Fruit fly (Drosophila melanogaster): Measurements from ENCODE around the gene CG14260.

CG14260 gene

DNA sequence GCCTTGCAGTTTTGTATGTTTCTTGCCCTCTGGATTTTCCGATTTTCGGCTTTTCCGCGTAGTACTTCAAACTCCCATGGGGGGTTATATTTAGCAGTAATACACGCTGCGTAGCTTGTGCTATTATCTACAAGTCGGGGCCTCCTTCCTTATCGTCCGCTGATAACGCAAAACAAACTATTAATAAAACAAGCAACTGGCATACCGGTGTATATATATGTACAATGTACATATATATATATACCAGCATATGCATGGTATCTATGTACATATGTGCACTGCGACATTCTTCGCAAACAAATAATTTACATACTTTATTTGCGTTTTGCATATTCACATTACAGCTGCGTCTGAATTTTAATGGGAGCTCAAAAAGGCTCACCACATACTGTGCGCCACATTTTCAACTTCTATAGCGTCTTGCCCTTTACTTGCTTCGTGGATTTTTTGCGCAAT, 11.3 kb upstream of the CG14260 start (continued):
- TF ChIP-seq CG2875 (GFP tag; optimal IDR thresholded peaks at IDR 0.05) (peak; percentile 41), Ssrp (tag; optimal IDR thresholded peaks at IDR 0.05) (no peak), Side (GFP tag; optimal IDR thresholded peaks at IDR 0.05) (no peak), CG7839 (tag; optimal IDR thresholded peaks at IDR 0.05) (no peak), CG12942 (GFP tag; optimal IDR thresholded peaks at IDR 0.05) (no peak), Gug (GFP tag; IDR thresholded peaks at IDR 0.05) (no peak), ems (GFP tag; optimal IDR thresholded peaks at IDR 0.05) (no peak), bigmax (GFP tag; optimal IDR thresholded peaks at IDR 0.05) (no peak), CG4820 (GFP tag; optimal IDR thresholded peaks at IDR 0.05) (no peak), usp (GFP tag; optimal IDR thresholded peaks at IDR 0.05) (no peak), ranshi (GFP tag; IDR thresholded peaks at IDR 0.05) (no peak), Fer3 (tag; optimal IDR thresholded peaks at IDR 0.05) (no peak), pum (GFP tag; optimal IDR thresholded peaks at IDR 0.05) (no peak), sug (tag; optimal IDR thresholded peaks at IDR 0.05) (peak; percentile 96), chm (GFP tag; IDR thresholded peaks at IDR 0.05) (no peak), Meics (GFP tag; optimal IDR thresholded peaks at IDR 0.05) (no peak), CG13624 (GFP tag; optimal IDR thresholded peaks at IDR 0.05) (no peak), dpn (GFP tag; optimal IDR thresholded peaks at IDR 0.05) (no peak), insv (GFP tag; optimal IDR thresholded peaks at IDR 0.05) (no peak), CG2889 (GFP tag; IDR thresholded peaks at IDR 0.05) (no peak), Hmr (GFP tag; optimal IDR thresholded peaks at IDR 0.05) (no peak), Blimp-1 (GFP tag; optimal IDR thresholded peaks at IDR 0.05) (no peak), HLH3B (GFP tag; IDR thresholded peaks at IDR 0.05) (no peak), Med (GFP tag) (peak; percentile 49), CG11456 (GFP tag; IDR thresholded peaks at IDR 0.05) (no peak), zfh2 (GFP tag; optimal IDR thresholded peaks at IDR 0.05) (no peak), CG18599 (GFP tag; optimal IDR thresholded peaks at IDR 0.05) (no peak), Deaf1 (tag; optimal IDR thresholded peaks at IDR 0.05) (no peak)

DNA sequence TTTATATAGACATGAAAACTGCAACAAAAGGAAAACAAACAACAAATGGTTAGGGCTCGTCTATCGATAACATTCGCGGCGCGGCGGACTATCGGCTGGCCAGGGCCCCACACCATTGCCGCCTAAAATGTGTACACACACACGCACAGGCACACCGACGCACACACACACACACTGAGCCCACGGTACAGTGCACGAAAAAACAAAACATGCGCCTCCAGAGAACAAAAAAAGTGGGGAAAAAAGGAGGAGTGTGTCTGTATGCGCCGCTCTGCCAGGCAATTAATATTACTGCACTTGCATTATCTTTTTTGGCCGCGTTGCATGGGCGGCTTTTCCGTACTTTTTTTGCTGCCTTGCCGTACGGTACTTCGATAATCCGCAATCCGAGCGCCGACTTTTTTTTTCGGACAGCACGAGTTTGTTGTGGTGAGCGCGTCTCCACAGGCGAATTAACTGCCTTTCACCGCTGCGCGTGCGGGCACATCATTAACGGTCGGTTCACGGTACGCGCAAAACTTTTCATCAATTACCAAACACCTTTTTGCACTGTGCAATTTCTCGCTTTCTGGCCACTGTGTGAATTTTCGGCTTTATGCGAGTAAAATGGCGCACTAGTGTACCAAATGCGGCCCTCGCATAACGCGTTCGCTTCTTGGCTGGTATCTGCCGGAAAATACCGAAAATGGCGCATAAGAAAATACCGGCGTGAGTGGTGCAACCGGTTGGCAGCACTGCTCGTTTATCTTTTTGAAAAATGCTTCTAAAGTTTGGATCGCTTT, 1.6 kb upstream of the CG14260 start, which contains the start of gene woc:
Gene woc, minus strand, starts transcription at position 622 of the 782 bp plus-strand sequence.
- TF ChIP-seq kay (GFP tag; optimal IDR thresholded peaks at IDR 0.05): no peak
- TF ChIP-seq MESR4 (GFP tag; optimal IDR thresholded peaks at IDR 0.05): peak; percentile 55
- TF ChIP-seq wdn (GFP tag; IDR thresholded peaks at IDR 0.05): peak; percentile 69
- no peak for TF ChIP-seq CG1832 (GFP tag; optimal IDR thresholded peaks at IDR 0.05)
- TF ChIP-seq vvl (GFP tag; IDR thresholded peaks at IDR 0.05): peak; percentile 45
- TF ChIP-seq CG32532 (GFP tag; IDR thresholded peaks at IDR 0.05): peak; percentile 68; the same call in 1 of the 2 replicates
- no peak for TF ChIP-seq gce (GFP tag; IDR thresholded peaks at IDR 0.05)
- peak; percentile 69 for TF ChIP-seq CG9932 (GFP tag; IDR thresholded peaks at IDR 0.05)
- peak; percentile 57 for TF ChIP-seq cwo (GFP tag; optimal IDR thresholded peaks at IDR 0.05)
- TF ChIP-seq so (GFP tag; IDR thresholded peaks at IDR 0.05): peak; percentile 28; the same call in 1 of the 3 replicates
- TF ChIP-seq CG14860 (GFP tag; IDR thresholded peaks at IDR 0.05; ENCODE audit: partially characterized antibody): peak; percentile 74
- TF ChIP-seq Sox100B (GFP tag; optimal IDR thresholded peaks at IDR 0.05): no peak
- peak; percentile 33 for TF ChIP-seq CG3163 (GFP tag; optimal IDR thresholded peaks at IDR 0.05)
- TF ChIP-seq gfzf (GFP tag; optimal IDR thresholded peaks at IDR 0.05): peak; percentile 96
- peak; percentile 48 for TF ChIP-seq CG11398 (GFP tag; optimal IDR thresholded peaks at IDR 0.05)
- peak; percentile 90 for TF ChIP-seq zf30C (GFP tag; optimal IDR thresholded peaks at IDR 0.05)
- TF ChIP-seq Side (GFP tag; optimal IDR thresholded peaks at IDR 0.05): peak; percentile 65
- peak; percentile 39 for TF ChIP-seq pum (GFP tag; optimal IDR thresholded peaks at IDR 0.05)
- no peak for TF ChIP-seq Vsx1 (GFP tag; optimal IDR thresholded peaks at IDR 0.05)
- TF ChIP-seq sd (tag; optimal IDR thresholded peaks at IDR 0.05): no peak
- TF ChIP-seq Xbp1 (GFP tag; optimal IDR thresholded peaks at IDR 0.05): peak; percentile 48
- TF ChIP-seq CG6654 (GFP tag; optimal IDR thresholded peaks at IDR 0.05): no peak
- peak; percentile 49 for TF ChIP-seq tx (GFP tag; optimal IDR thresholded peaks at IDR 0.05)
- peak; percentile 17 for TF ChIP-seq trh (GFP tag; optimal IDR thresholded peaks at IDR 0.05)
